Worm (Caenorhabditis elegans): ENCODE data around the gene eor-2.

Gene eor-2

ce11 chrX:14556403-14556802, 46.4 kb upstream of the eor-2 start:
- TF ChIP-seq fos-1 (tag; optimal IDR thresholded peaks at IDR 0.05) (no peak), sma-9 (GFP tag; optimal IDR thresholded peaks at IDR 0.05) (peak; percentile 23), sma-9 (tag; optimal IDR thresholded peaks at IDR 0.05) (no peak)

DNA sequence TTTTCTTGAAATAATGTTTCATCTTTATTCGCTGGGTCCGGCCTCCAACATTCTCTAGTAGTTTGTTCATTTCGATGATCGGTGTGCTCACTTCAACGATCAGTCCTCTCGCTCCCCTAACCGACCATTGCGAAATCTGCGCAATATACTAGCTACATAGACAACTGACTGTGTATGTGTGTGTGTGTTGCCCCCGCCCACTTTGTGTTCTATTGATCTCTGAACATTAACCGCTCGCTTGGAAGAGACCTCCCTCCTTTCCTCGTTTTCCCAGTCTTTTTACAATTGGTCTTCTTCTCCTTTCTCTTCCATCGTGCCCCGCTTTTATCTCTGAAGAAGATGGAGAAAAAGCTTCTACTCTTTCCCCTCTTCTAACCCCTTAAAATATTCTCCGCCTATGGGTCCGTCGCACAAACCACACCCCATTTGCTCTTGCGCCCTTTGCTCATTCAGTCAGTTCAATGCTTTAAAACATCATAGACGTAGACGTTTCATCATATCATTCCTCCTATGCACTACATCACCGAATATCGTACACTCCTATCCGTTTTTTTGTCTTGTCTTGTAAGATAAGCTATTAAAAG, 45.4 kb upstream of the eor-2 start:
- TF ChIP-seq zag-1 (tag; optimal IDR thresholded peaks at IDR 0.05) (peak; percentile 70), sem-4 (tag; optimal IDR thresholded peaks at IDR 0.05) (peak; percentile 52), lin-13 (GFP tag; optimal IDR thresholded peaks at IDR 0.05) (peak; percentile 47), ztf-1 (GFP tag; conservative IDR thresholded peaks at IDR 0.05) (no peak), lsy-2 (tag; optimal IDR thresholded peaks at IDR 0.05) (peak; percentile 20 to 44), sma-9 (GFP tag; optimal IDR thresholded peaks at IDR 0.05) (peak; percentile 97), sma-9 (tag; optimal IDR thresholded peaks at IDR 0.05) (no peak), unc-55 (GFP tag; optimal IDR thresholded peaks at IDR 0.05) (peak; percentile 28), nhr-129 (tag; optimal IDR thresholded peaks at IDR 0.05) (peak; percentile 77), aly-2 (tag; optimal IDR thresholded peaks at IDR 0.05) (no peak), lin-11 (tag; optimal IDR thresholded peaks at IDR 0.05) (no peak), mdl-1 (tag; optimal IDR thresholded peaks at IDR 0.05) (peak; percentile 28 to 52), snpc-4 (tag; optimal IDR thresholded peaks at IDR 0.05) (peak; percentile 28), C34F6.9 (tag; optimal IDR thresholded peaks at IDR 0.05) (peak; percentile 42), Y55F3AM.14 (GFP tag; optimal IDR thresholded peaks at IDR 0.05) (peak; percentile 13), F13H6.1 (tag; optimal IDR thresholded peaks at IDR 0.05) (peak; percentile 66)

DNA sequence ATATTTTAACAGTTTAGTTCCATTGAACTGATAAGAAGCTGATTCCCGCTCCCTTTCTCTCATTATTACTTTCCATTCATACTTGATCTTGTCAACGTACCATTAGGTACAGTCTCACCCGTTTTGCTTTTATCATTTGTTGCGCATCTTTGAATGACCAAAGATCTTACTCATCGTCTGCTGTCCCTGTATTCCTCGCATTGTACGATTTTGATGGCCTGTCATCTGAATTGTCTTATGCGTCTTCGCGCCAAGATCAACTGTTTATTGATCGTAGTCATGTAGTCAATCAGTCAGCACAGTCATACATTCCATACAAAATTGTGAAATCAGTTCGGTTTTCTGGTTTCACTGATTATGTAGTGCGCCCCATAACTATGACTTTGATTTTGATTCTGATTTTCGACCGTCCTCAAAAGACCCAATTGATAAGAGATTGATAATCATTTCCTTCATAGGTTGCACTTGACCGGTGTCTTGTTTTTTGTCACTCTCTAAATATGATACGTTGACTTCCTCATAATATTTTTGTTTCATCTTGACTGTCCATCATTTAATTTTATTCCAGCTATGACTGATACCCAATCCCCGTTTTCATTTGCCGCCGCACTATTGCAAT, 44.8 kb upstream of the eor-2 start, which contains the start of gene nhr-3:
Gene nhr-3 (plus strand): TSS at position 569 of the 619 bp plus-strand sequence.
- TF ChIP-seq sma-3 (GFP tag; optimal IDR thresholded peaks at IDR 0.05) (peak; percentile 60), sma-9 (GFP tag; optimal IDR thresholded peaks at IDR 0.05) (peak; percentile 47), sma-9 (tag; optimal IDR thresholded peaks at IDR 0.05) (no peak), nhr-6 (tag; optimal IDR thresholded peaks at IDR 0.05) (peak; percentile 22), unc-39 (tag; optimal IDR thresholded peaks at IDR 0.05) (no peak), crh-2 (tag; optimal IDR thresholded peaks at IDR 0.05) (peak; percentile 49), blmp-1 (tag; optimal IDR thresholded peaks at IDR 0.05; ENCODE audit: insufficient read depth) (peak; percentile 79), fos-1 (tag; optimal IDR thresholded peaks at IDR 0.05) (peak; percentile 13), F13H6.1 (tag; optimal IDR thresholded peaks at IDR 0.05) (no peak), nhr-25 (tag; optimal IDR thresholded peaks at IDR 0.05) (peak; percentile 37), nhr-129 (tag; optimal IDR thresholded peaks at IDR 0.05) (peak; percentile 2)

- TF ChIP-seq ztf-1 (GFP tag; conservative IDR thresholded peaks at IDR 0.05) (no peak), unc-55 (GFP tag; optimal IDR thresholded peaks at IDR 0.05) (peak; percentile 51)
These were observed 43.7 kb upstream of the eor-2 start for ce11 chrX:14559084-14559483.

- TF ChIP-seq sma-9 (GFP tag; optimal IDR thresholded peaks at IDR 0.05) = peak; percentile 66
- no peak for TF ChIP-seq sma-9 (tag; optimal IDR thresholded peaks at IDR 0.05)
- no peak for TF ChIP-seq skn-1 (tag; optimal IDR thresholded peaks at IDR 0.05)
- TF ChIP-seq F13H6.1 (tag; optimal IDR thresholded peaks at IDR 0.05) = no peak
These were observed 43.1 kb upstream of the eor-2 start for ce11 chrX:14559519-14560296.

DNA sequence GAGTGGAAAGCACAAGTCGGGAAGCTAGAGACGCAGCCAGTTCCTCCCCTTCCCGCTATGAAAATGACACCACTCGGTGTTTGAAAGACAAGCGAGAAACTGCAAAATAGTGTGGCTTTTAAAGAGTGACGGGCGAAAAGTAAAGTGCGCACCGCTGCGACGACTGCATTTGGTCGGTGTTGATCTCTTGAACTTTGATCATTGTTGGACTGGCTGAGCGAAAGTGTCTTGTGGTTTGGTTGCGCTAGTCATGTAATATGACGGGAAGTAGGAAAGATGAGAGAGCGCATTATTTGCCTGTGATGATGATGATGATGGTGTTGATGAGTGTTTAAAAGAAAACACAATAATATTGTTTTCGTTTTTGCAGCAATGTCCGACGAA, 42.5 kb upstream of the eor-2 start:
- TF ChIP-seq skn-1 (tag; optimal IDR thresholded peaks at IDR 0.05) = no peak
- TF ChIP-seq lin-11 (tag; optimal IDR thresholded peaks at IDR 0.05) = peak; percentile 76
- TF ChIP-seq unc-39 (tag; optimal IDR thresholded peaks at IDR 0.05) = no peak
- peak; percentile 93 for TF ChIP-seq nhr-25 (tag; optimal IDR thresholded peaks at IDR 0.05)
- peak; percentile 19 for TF ChIP-seq ceh-16 (tag; optimal IDR thresholded peaks at IDR 0.05)
- peak; percentile 100 for TF ChIP-seq sma-9 (GFP tag; optimal IDR thresholded peaks at IDR 0.05)
- peak; percentile 90 for TF ChIP-seq sma-9 (tag; optimal IDR thresholded peaks at IDR 0.05)
- TF ChIP-seq F13H6.1 (tag; optimal IDR thresholded peaks at IDR 0.05) = peak; percentile 98
- no peak for TF ChIP-seq alr-1 (tag; optimal IDR thresholded peaks at IDR 0.05)
- peak; percentile 96 for TF ChIP-seq egl-27 (tag; optimal IDR thresholded peaks at IDR 0.05)
- peak; percentile 92 to 93 for TF ChIP-seq mdl-1 (tag; optimal IDR thresholded peaks at IDR 0.05)
- TF ChIP-seq peb-1 (tag; optimal IDR thresholded peaks at IDR 0.05) = no peak
- peak; percentile 34 for TF ChIP-seq unc-62 (GFP tag; optimal IDR thresholded peaks at IDR 0.05)
- TF ChIP-seq nhr-129 (tag; optimal IDR thresholded peaks at IDR 0.05) = peak; percentile 95
- peak; percentile 24 for TF ChIP-seq nhr-77 (tag; optimal IDR thresholded peaks at IDR 0.05)
- peak; percentile 42 to 79 for TF ChIP-seq lsy-2 (tag; optimal IDR thresholded peaks at IDR 0.05)
- peak; percentile 83 for TF ChIP-seq nhr-6 (tag; optimal IDR thresholded peaks at IDR 0.05)
- peak; percentile 75 for TF ChIP-seq ama-1 (optimal IDR thresholded peaks at IDR 0.05)
- TF ChIP-seq nhr-23 (tag; optimal IDR thresholded peaks at IDR 0.05) = peak; percentile 22
- peak; percentile 97 for TF ChIP-seq blmp-1 (tag; optimal IDR thresholded peaks at IDR 0.05; ENCODE audit: insufficient read depth)
- peak; percentile 67 for TF ChIP-seq lin-39 (tag; optimal IDR thresholded peaks at IDR 0.05)
- TF ChIP-seq C34F6.9 (tag; optimal IDR thresholded peaks at IDR 0.05) = peak; percentile 68
- peak; percentile 39 for TF ChIP-seq nhr-10 (tag; optimal IDR thresholded peaks at IDR 0.05)
- peak; percentile 93 for TF ChIP-seq crh-2 (tag; optimal IDR thresholded peaks at IDR 0.05)
- TF ChIP-seq zag-1 (tag; optimal IDR thresholded peaks at IDR 0.05) = peak; percentile 78
- peak; percentile 60 for TF ChIP-seq gmeb-1 (tag; optimal IDR thresholded peaks at IDR 0.05)
- no peak for TF ChIP-seq ztf-11 (tag; optimal IDR thresholded peaks at IDR 0.05)
- peak; percentile 74 for TF ChIP-seq lin-13 (GFP tag; optimal IDR thresholded peaks at IDR 0.05)

Measured in whole organism, L2 larva.